Fruit fly (Drosophila melanogaster): Measurements from ENCODE around the gene CG1677.

CG1677 gene

DNA sequence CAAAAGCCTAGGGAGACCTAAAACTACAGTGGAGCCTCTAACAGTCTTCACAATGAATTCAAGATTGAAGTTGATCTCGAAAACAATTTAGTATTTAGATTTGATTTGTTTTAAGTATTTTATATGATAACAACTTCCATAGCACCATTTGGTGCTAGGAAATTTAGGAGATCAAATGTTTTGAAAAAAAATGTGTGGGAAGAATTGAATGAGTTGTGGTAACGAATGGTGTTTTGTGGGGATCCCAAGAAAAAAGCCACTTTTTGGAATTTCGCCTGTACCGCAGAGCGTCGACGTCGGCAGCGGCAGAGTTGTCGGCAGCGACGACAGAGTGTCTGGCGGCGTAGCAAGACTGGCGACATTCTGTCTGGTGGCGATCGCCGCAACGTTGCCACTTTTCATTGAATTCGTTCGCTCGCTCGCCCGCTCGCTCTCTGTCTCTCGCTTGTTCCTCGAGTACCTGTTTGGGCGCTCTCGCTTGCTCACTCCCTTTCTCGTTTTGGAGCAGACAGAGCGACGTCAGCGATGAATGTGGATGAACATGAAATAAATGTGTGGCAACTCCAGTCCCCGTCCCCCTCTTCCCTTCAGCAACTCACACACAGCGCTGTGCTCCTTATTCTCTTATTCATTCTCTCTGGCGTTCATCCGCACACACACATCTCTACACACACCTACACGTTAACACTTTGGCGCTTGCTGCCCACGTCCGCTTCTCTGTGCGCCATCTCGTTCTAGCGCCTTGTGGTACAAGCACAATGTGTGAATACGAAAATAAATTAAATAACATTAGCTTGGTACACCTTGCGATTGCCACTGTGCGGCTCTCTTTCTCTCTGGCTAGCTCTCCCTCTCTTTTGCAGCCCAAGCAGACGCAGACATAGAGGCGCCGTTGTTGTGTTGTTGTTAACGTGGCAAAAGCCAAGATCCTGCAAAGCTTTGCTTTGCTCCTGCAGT, 105.9 kb downstream of the CG1677 start (continued):
- TF ChIP-seq salm (tag; optimal IDR thresholded peaks at IDR 0.05) (no peak), Atf-2 (GFP tag; optimal IDR thresholded peaks at IDR 0.05) (peak; percentile 16), CG5180 (GFP tag; optimal IDR thresholded peaks at IDR 0.05) (peak; percentile 49), cwo (GFP tag; optimal IDR thresholded peaks at IDR 0.05) (peak; percentile 18), ERR (GFP tag; optimal IDR thresholded peaks at IDR 0.05) (no peak), CG7556 (GFP tag; optimal IDR thresholded peaks at IDR 0.05) (peak; percentile 53), toy (GFP tag; IDR thresholded peaks at IDR 0.05) (no peak), p53 (GFP tag; optimal IDR thresholded peaks at IDR 0.05) (no peak), pfk (GFP tag; optimal IDR thresholded peaks at IDR 0.05) (no peak), CG30403 (GFP tag; optimal IDR thresholded peaks at IDR 0.05) (peak; percentile 65), jing (GFP tag; optimal IDR thresholded peaks at IDR 0.05) (peak; percentile 11), kay (GFP tag; optimal IDR thresholded peaks at IDR 0.05) (peak; percentile 52), CG5245 (GFP tag; optimal IDR thresholded peaks at IDR 0.05) (peak; percentile 7), br (optimal IDR thresholded peaks at IDR 0.05) (no peak), CG8089 (GFP tag; optimal IDR thresholded peaks at IDR 0.05) (no peak), luna (GFP tag; optimal IDR thresholded peaks at IDR 0.05) (no peak), fd96Cb (tag; optimal IDR thresholded peaks at IDR 0.05) (peak; percentile 46), CG2889 (GFP tag; IDR thresholded peaks at IDR 0.05) (no peak), tgo (GFP tag; IDR thresholded peaks at IDR 0.05) (peak; percentile 36; the same call in 1 of the 3 replicates), schlank (tag; optimal IDR thresholded peaks at IDR 0.05) (no peak), ftz-f1 (GFP tag; optimal IDR thresholded peaks at IDR 0.05) (no peak), Bteb2 (GFP tag; optimal IDR thresholded peaks at IDR 0.05) (no peak), CkIIα-i1 (GFP tag; IDR thresholded peaks at IDR 0.05) (no peak), tin (GFP tag; optimal IDR thresholded peaks at IDR 0.05) (peak; percentile 29), rib (GFP tag; IDR thresholded peaks at IDR 0.05) (no peak), CG8359 (GFP tag; optimal IDR thresholded peaks at IDR 0.05; ENCODE audit: borderline replicate concordance) (no peak), CG4730 (GFP tag; IDR thresholded peaks at IDR 0.05) (no peak), CG1647 (GFP tag; optimal IDR thresholded peaks at IDR 0.05) (no peak), lbe (GFP tag; optimal IDR thresholded peaks at IDR 0.05) (no peak), maf-S (GFP tag; optimal IDR thresholded peaks at IDR 0.05) (no peak), ranshi (GFP tag; IDR thresholded peaks at IDR 0.05) (no peak), hth (optimal IDR thresholded peaks at IDR 0.05) (no peak), stc (GFP tag; IDR thresholded peaks at IDR 0.05) (peak; percentile 41; the same call in 1 of the 2 replicates), CG10267 (tag; optimal IDR thresholded peaks at IDR 0.05) (peak; percentile 15), Ets65A (GFP tag) (peak; percentile 12), CG8290 (GFP tag; optimal IDR thresholded peaks at IDR 0.05) (no peak), CG8290 (tag; optimal IDR thresholded peaks at IDR 0.05) (no peak), Poxn (GFP tag; IDR thresholded peaks at IDR 0.05) (no peak), Camta (GFP tag; optimal IDR thresholded peaks at IDR 0.05) (no peak), HmgD (GFP tag; optimal IDR thresholded peaks at IDR 0.05) (no peak), unpg (GFP tag; optimal IDR thresholded peaks at IDR 0.05) (peak; percentile 44), Bgb (GFP tag; IDR thresholded peaks at IDR 0.05; ENCODE audit: partially characterized antibody) (no peak; the same call in 1 of the 2 replicates), CG14441 (GFP tag; IDR thresholded peaks at IDR 0.05) (peak; percentile 42; the same call in 1 of the 2 replicates), CG31224 (GFP tag; IDR thresholded peaks at IDR 0.05) (no peak), CG4854 (GFP tag; optimal IDR thresholded peaks at IDR 0.05) (no peak), CG15073 (GFP tag; optimal IDR thresholded peaks at IDR 0.05) (peak; percentile 1), CG8924 (tag; optimal IDR thresholded peaks at IDR 0.05) (peak; percentile 47), Nf-YB (GFP tag; optimal IDR thresholded peaks at IDR 0.05) (no peak), jumu (GFP tag; optimal IDR thresholded peaks at IDR 0.05) (peak; percentile 19), H15 (GFP tag; IDR thresholded peaks at IDR 0.05) (peak; percentile 26; the same call in 1 of the 3 replicates), CG3995 (GFP tag; optimal IDR thresholded peaks at IDR 0.05) (no peak)

All from whole organism, embryonic.